Worm (Caenorhabditis elegans): ENCODE results near the gene srz-67.

The srz-67 gene

DNA sequence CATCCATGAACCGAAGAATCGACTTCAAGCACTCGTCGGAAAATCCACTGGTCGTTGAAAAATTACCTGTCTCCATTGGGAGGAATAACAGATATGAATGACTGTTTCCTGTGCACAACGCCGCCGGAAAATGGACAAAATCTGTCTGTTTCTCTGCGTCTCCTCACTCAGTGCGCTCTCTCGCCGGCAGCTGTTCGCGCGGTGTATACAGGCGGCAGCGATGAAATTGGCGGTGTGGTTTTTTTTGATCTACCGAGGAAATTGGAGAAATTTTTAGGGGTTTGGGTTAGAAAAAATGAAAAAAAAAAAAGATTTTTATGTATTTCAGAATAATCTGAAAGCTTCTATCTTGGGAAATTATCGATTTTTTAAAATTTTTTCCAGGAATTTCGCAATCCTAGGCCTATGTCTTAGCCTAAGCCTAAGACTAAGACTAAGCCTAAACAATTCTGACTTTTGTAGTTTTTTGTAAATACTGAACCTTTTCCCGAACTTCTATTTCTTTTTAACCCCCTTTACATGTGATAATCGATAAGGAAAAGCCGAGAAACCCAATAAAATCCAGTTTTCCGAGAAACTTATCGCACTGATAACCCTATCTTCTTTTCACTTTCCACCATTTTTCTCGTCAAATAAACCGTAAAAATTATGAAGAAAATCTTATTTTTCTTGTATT is 11.2 kb upstream of the srz-67 start, which contains the start of the genes fbxc-50 and C17F4.2:
fbxc-50 (minus strand) TSS at position 81 of the 676 bp plus-strand sequence.
C17F4.2 (plus strand) TSS at position 626 of the 676 bp plus-strand sequence.
- TF ChIP-seq dao-5 (tag; optimal IDR thresholded peaks at IDR 0.05) (no peak), W03F9.2 (tag; optimal IDR thresholded peaks at IDR 0.05) (no peak), him-1 (tag; optimal IDR thresholded peaks at IDR 0.05) (no peak)

DNA sequence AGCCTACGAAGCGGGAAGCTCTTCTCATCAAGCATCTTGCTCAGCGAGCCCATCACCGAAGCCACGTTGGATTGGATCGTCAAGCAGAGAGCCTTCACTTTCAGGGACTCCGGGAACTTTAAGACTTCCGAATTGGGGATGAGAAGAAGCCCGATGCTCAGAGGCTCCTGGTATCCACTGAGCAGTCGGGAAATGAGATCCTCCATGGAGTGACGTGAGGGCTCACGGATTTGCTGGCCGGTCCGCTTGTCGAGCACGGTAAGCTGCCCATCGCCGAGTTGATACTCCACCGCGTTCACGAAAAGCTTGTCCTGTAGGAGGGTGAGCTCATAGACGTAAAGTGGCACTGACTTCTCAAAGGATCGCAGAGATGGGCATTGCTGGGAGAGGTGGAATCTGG is 10.6 kb upstream of the srz-67 start:
- TF ChIP-seq him-1 (tag; optimal IDR thresholded peaks at IDR 0.05) (no peak), dao-5 (tag; optimal IDR thresholded peaks at IDR 0.05) (no peak), W03F9.2 (tag; optimal IDR thresholded peaks at IDR 0.05) (no peak)

DNA sequence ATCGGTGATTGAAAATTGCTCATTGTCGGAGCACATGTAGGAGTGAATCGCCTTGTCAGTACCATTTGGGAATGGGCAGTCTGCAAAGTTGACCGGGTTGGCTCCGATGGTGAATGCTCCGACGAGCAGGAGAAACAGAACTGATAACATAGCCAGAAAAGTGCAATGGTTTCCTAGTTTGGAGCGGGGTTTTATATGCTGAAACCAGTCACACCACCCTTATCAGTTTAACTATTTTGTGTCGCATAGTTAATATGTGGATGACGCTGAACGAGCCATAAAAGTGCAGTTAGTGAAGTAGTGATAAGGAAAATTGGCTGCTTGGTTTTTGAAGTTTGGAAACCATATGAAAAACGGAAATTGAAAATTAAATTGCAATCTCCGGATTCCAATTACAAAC is 8.9 kb upstream of the srz-67 start, which contains the start of gene C17F4.7:
C17F4.7 (minus strand) TSS at position 180 of the 400 bp plus-strand sequence.
- TF ChIP-seq dao-5 (tag; optimal IDR thresholded peaks at IDR 0.05) (no peak), W03F9.2 (tag; optimal IDR thresholded peaks at IDR 0.05) (no peak), him-1 (tag; optimal IDR thresholded peaks at IDR 0.05) (no peak)

DNA sequence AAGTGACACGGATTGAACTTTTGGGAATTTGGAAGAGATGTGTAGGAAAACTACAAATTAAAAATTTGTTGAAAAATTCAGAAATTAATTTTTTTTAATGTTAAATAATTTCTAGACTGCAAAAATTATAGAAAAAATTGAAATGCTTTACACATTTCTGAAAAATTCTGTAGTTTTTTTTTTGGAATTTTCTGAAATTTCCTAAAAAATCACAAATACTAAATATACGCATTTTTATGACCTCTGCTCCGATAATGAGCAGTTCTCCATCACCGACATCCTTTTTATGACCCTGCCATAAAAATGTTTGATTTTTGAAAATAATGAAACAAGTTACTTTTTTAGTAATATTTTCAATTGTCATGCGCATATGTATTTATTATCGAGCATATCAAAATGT is 7.8 kb upstream of the srz-67 start:
- TF ChIP-seq him-1 (tag; optimal IDR thresholded peaks at IDR 0.05) (no peak), W03F9.2 (tag; optimal IDR thresholded peaks at IDR 0.05) (no peak), dao-5 (tag; optimal IDR thresholded peaks at IDR 0.05) (no peak)

DNA sequence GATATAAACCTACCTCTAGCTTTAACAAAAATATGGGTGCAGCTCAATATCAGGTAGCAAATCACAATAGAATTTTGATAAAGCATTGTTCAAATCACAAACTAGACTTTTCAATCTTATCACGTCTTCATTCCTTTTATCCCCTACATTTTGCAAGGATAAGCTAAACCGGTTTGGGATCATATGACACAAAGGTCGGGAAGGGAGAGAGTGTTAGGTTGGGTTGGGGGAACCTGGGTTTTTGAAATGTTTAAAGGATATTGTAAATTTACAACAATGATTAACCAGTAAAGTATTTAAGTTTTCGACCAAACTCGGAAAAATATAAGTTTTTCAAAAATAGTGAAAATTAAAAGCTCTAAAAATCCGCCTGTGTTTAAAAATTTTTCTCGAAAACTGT is 7.1 kb upstream of the srz-67 start, which contains the start of gene C17F4.12:
C17F4.12 (minus strand) TSS at position 101 of the 400 bp plus-strand sequence.
- TF ChIP-seq W03F9.2 (tag; optimal IDR thresholded peaks at IDR 0.05): no peak
- TF ChIP-seq him-1 (tag; optimal IDR thresholded peaks at IDR 0.05): no peak
- TF ChIP-seq dao-5 (tag; optimal IDR thresholded peaks at IDR 0.05): no peak

DNA sequence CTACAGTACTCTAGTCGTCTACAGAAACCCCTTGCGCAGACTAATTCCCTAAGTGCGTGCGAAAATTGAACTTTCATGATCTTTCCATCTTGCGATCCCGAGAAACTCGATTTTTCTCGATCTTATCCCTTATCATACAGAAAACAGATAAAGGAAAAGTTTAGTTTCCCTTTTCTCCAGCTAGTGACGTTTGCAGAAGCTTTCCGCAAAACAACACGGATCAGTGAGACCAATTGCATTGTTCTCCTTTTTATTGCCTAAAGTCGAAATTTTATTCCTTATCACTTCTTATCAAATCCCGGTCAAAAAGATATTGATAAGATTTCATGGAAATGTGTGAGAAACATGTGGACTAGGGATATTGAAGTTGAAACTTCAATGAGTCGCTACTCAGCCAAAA is 4.9 kb upstream of the srz-67 start:
- TF ChIP-seq him-1 (tag; optimal IDR thresholded peaks at IDR 0.05): no peak
- TF ChIP-seq W03F9.2 (tag; optimal IDR thresholded peaks at IDR 0.05): no peak
- no peak for TF ChIP-seq dao-5 (tag; optimal IDR thresholded peaks at IDR 0.05)

DNA sequence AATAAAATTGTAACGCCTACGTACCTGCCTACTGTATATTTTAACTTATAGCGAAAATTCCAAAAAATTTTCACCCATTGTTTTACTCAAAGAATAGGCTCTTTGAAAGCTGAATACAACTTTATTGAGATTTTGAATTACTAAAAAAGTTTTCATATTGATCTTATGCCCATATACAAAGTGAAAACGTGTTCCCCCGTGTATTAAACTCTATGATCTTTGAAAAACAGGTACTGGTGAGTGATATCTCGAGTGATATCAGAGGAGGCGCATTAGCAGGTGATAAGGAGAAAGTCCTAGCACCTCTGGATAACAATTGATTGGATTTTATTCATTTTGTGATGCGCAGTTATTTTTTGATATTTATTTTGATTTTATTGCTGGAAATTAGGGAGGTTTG is 3.3 kb upstream of the srz-67 start, which contains the start of gene C17F4.3:
C17F4.3 (plus strand) TSS at position 301 of the 400 bp plus-strand sequence.
- TF ChIP-seq him-1 (tag; optimal IDR thresholded peaks at IDR 0.05) (no peak), dao-5 (tag; optimal IDR thresholded peaks at IDR 0.05) (no peak), W03F9.2 (tag; optimal IDR thresholded peaks at IDR 0.05) (no peak)

DNA sequence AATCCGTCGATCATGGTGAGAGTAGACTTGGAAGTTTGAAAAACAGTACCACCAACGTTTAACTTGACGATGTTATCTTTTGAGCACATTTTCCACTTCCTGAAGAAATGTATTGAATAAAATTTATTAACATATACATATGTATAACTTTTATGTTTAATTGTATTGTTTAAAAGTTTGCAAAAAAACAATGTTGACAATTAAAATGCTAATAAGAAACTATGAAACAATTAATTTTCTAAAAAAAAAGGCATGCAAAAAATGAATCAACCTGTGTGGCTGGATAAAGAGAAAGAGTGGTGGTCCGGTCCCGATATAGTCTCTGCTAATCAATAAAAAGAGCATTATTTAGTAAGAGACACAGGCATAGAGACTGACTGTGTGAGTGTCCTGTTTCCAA is 2.2 kb downstream of the srz-67 start, which contains the start of gene C17F4.8:
C17F4.8 (minus strand) TSS at position 101 of the 400 bp plus-strand sequence.
- TF ChIP-seq him-1 (tag; optimal IDR thresholded peaks at IDR 0.05): no peak
- no peak for TF ChIP-seq dao-5 (tag; optimal IDR thresholded peaks at IDR 0.05)
- no peak for TF ChIP-seq W03F9.2 (tag; optimal IDR thresholded peaks at IDR 0.05)

DNA sequence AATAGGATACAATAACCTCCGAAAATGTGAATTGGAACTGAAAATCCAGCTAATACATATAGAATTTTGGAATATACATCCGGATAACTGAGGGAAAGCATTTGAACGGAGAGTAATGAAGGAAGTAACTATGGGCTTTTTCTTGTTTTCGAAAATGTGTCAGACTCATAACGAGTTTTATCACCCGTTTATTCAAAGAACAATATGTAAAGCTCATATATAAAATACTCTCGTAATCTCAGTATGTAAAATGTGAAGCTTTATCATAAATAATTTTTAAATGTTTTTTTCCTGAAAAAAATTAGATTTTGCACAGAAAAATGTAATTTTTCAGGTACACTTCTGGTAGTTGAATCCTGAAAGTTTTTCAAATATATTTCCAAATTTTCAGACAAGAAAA is 6.5 kb downstream of the srz-67 start, which contains the start of gene srh-297:
srh-297 (minus strand) TSS at position 101 of the 400 bp plus-strand sequence.
- no peak for TF ChIP-seq W03F9.2 (tag; optimal IDR thresholded peaks at IDR 0.05)
- no peak for TF ChIP-seq dao-5 (tag; optimal IDR thresholded peaks at IDR 0.05)
- TF ChIP-seq him-1 (tag; optimal IDR thresholded peaks at IDR 0.05): no peak

DNA sequence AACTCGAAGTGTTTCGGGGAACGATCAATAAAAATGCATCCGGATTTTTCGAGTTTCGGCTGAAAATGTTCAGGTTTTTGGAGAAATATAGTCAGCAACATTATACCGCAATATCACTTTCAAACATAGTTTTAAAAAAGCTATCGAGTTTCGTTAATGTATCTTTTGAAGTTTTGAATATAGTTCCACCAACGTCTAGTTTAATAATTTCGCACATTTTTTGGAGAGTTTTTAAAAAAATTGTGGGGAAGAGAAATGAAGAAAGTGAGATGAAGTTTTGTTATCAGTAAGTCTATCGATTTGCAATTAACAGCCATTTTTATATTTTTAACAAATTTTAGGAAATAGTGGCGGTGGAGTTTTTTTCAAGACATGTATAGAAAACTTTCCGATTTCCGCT is 11.2 kb downstream of the srz-67 start, which contains the start of gene ZC239.17:
ZC239.17 (minus strand) TSS at position 101 of the 400 bp plus-strand sequence.
- TF ChIP-seq W03F9.2 (tag; optimal IDR thresholded peaks at IDR 0.05) (no peak), him-1 (tag; optimal IDR thresholded peaks at IDR 0.05) (no peak), dao-5 (tag; optimal IDR thresholded peaks at IDR 0.05) (no peak)

DNA sequence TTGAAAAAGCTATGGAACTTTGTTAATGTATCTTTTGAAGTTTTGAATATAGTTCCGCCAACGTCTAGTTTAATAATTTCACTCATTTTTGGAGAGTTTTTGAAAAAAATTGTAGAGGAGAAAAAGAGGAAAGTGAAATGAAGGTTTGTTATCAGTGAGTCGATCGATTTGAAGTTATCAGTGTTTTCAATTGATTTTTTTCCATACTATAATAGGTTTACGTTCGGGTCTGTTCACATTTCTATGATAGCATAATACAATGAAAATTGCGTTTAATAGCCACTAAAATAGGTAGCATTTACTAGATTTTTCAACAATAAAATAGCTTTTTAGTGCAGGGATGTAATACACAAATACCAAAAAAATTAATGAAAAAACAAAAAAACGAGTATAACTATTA is 11.7 kb downstream of the srz-67 start, which contains the start of gene ZC239.16:
ZC239.16 (minus strand) TSS at position 120 of the 400 bp plus-strand sequence.
- TF ChIP-seq dao-5 (tag; optimal IDR thresholded peaks at IDR 0.05) (no peak), him-1 (tag; optimal IDR thresholded peaks at IDR 0.05) (no peak), W03F9.2 (tag; optimal IDR thresholded peaks at IDR 0.05) (no peak)

DNA sequence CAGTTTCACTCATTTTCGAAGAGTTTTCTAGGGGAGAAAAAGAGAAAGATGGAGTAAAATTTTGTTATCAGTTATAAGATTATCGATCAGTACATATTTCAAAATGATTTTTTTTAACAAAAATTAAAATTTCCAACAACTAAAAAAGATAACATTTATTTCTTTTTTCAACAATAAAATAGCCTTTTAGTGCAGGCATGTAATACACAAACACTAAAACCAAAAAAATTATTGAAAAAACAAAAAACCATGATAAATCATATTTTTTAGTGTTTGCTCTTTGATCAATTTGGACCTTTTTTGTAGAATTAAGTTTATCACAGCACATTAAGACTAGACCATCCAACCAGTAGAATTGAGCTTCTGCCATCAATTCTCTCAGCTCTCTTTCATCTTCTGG is 12.3 kb downstream of the srz-67 start, which contains the start of gene ZC239.15:
ZC239.15 (minus strand) TSS at position 101 of the 400 bp plus-strand sequence.
- TF ChIP-seq him-1 (tag; optimal IDR thresholded peaks at IDR 0.05): no peak
- no peak for TF ChIP-seq dao-5 (tag; optimal IDR thresholded peaks at IDR 0.05)
- TF ChIP-seq W03F9.2 (tag; optimal IDR thresholded peaks at IDR 0.05): no peak

DNA sequence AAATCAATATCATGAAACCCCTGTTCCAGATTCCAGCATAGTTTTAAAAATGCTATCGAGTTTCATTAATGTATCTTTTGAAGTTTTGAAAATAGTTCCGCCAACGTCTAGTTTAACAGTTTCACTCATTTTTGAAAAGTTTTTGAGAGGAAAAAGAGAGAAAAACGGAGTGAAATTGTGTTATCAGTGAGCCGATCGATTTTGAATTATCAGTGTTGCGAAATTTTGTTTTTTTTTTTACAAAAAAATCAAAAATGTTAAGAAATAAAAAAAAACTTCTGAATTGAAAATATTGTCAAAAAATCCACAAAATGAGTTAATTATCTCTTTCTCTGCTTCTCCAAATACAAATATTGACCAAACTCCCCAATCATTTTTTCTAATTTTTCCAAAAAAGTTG is 14.3 kb downstream of the srz-67 start, which contains the start of gene ZC239.13:
ZC239.13 (minus strand) TSS at position 154 of the 400 bp plus-strand sequence.
- TF ChIP-seq him-1 (tag; optimal IDR thresholded peaks at IDR 0.05) (no peak), dao-5 (tag; optimal IDR thresholded peaks at IDR 0.05) (no peak), W03F9.2 (tag; optimal IDR thresholded peaks at IDR 0.05) (no peak)

DNA sequence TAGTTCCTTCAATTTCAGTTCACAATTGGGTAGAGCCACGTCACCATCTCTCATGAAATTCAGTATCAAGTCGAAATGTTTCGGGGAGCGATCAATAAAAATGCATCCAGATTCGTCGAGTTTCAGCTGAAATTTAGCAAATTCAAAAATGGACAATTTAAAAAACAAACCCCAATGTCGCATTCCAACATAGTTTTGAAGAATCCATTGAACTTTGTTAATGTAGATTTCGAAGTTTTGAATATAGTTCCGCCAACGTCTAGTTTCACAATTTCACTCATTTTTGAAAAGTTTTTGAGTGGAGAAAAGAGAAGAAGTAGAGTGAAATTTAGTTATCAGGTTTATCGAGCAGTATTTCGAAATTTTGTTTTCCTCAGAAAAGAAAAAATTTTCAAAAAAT is 15.2 kb downstream of the srz-67 start, which contains the start of gene ZC239.14:
ZC239.14 (minus strand) TSS at position 305 of the 400 bp plus-strand sequence.
- TF ChIP-seq him-1 (tag; optimal IDR thresholded peaks at IDR 0.05) (no peak), W03F9.2 (tag; optimal IDR thresholded peaks at IDR 0.05) (no peak), dao-5 (tag; optimal IDR thresholded peaks at IDR 0.05) (no peak)

Data from whole organism, L4/young adult.